Fruit fly (Drosophila melanogaster): Measurements from ENCODE around the gene Apl.

The Apl gene

DNA sequence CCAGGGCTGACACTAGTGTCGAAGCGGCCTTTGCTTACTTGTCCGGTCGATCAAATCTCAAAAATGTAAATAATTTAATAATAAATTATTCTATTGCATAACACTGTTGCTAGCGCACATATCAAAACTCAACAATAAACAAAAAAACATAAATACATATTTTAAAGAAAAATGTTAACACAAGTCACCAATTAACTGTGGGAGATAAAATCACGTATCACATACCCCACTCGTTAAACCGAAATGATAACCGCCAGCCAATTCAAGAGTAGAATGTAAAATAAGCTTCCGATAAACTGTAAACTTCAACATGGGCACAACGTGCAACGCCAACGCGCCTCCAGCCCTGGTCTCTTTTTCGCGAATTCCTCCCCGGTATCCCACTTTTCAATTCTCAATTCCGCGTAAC, 7.8 kb downstream of the Apl start, which contains the start of gene Arts (continued):
- no peak for TF ChIP-seq Tbp (GFP tag; optimal IDR thresholded peaks at IDR 0.05)
- no peak for TF ChIP-seq CG5953 (GFP tag; IDR thresholded peaks at IDR 0.05)
- no peak for TF ChIP-seq CG8944 (GFP tag; optimal IDR thresholded peaks at IDR 0.05)
- no peak for TF ChIP-seq CG34224 (GFP tag; IDR thresholded peaks at IDR 0.05; ENCODE audit: partially characterized antibody)
- TF ChIP-seq vfl (GFP tag; optimal IDR thresholded peaks at IDR 0.05), result no peak
- peak; percentile 34 for TF ChIP-seq Sox100B (GFP tag; optimal IDR thresholded peaks at IDR 0.05)
- TF ChIP-seq repo (GFP tag; optimal IDR thresholded peaks at IDR 0.05), result no peak
- TF ChIP-seq CG12744 (GFP tag; optimal IDR thresholded peaks at IDR 0.05), result no peak
- no peak for TF ChIP-seq Deaf1 (tag; optimal IDR thresholded peaks at IDR 0.05)
- no peak for TF ChIP-seq tll (GFP tag; optimal IDR thresholded peaks at IDR 0.05)
- TF ChIP-seq CG31441 (GFP tag; IDR thresholded peaks at IDR 0.05), result no peak
- TF ChIP-seq NfI (GFP tag; optimal IDR thresholded peaks at IDR 0.05), result no peak
- no peak for TF ChIP-seq CG17568 (GFP tag; optimal IDR thresholded peaks at IDR 0.05)
- TF ChIP-seq CG1792 (GFP tag; optimal IDR thresholded peaks at IDR 0.05), result no peak
- TF ChIP-seq CG9609 (GFP tag; optimal IDR thresholded peaks at IDR 0.05), result peak; percentile 22
- TF ChIP-seq knrl (GFP tag; IDR thresholded peaks at IDR 0.05; ENCODE audit: partially characterized antibody), result no peak
- TF ChIP-seq CG8359 (GFP tag; optimal IDR thresholded peaks at IDR 0.05; ENCODE audit: borderline replicate concordance), result no peak
- TF ChIP-seq Blimp-1 (GFP tag; optimal IDR thresholded peaks at IDR 0.05), result no peak
- no peak for TF ChIP-seq ap (GFP tag; IDR thresholded peaks at IDR 0.05)
- TF ChIP-seq CG3995 (GFP tag; optimal IDR thresholded peaks at IDR 0.05), result peak; percentile 91
- no peak for TF ChIP-seq tx (GFP tag; optimal IDR thresholded peaks at IDR 0.05)
- no peak for TF ChIP-seq trh (GFP tag; optimal IDR thresholded peaks at IDR 0.05)
- no peak for TF ChIP-seq NK7.1 (GFP tag; optimal IDR thresholded peaks at IDR 0.05)
- TF ChIP-seq CG2875 (GFP tag; optimal IDR thresholded peaks at IDR 0.05), result no peak
- TF ChIP-seq ATbp (GFP tag; optimal IDR thresholded peaks at IDR 0.05), result no peak
- TF ChIP-seq tin (GFP tag; optimal IDR thresholded peaks at IDR 0.05), result peak; percentile 8
- peak; percentile 56 for TF ChIP-seq CG10543 (GFP tag; optimal IDR thresholded peaks at IDR 0.05)
- TF ChIP-seq CG7987 (GFP tag; optimal IDR thresholded peaks at IDR 0.05), result no peak
- TF ChIP-seq peb (GFP tag; IDR thresholded peaks at IDR 0.05), result no peak
- TF ChIP-seq Six4 (GFP tag; optimal IDR thresholded peaks at IDR 0.05), result no peak
- TF ChIP-seq Lhr (GFP tag; optimal IDR thresholded peaks at IDR 0.05), result no peak
- no peak for TF ChIP-seq ranshi (GFP tag; IDR thresholded peaks at IDR 0.05)
- no peak for TF ChIP-seq CG11093 (GFP tag; IDR thresholded peaks at IDR 0.05)
- no peak for TF ChIP-seq CG6689 (GFP tag; IDR thresholded peaks at IDR 0.05)
- TF ChIP-seq CG9437 (GFP tag; optimal IDR thresholded peaks at IDR 0.05), result peak; percentile 20
- no peak for TF ChIP-seq D (optimal IDR thresholded peaks at IDR 0.05)
- TF ChIP-seq D (GFP tag; optimal IDR thresholded peaks at IDR 0.05), result no peak
- TF ChIP-seq Max (GFP tag; optimal IDR thresholded peaks at IDR 0.05), result peak; percentile 54
- peak; percentile 48 for TF ChIP-seq CG2116 (GFP tag; optimal IDR thresholded peaks at IDR 0.05)
- no peak for TF ChIP-seq inv (GFP tag; IDR thresholded peaks at IDR 0.05; ENCODE audit: partially characterized antibody)
- no peak for TF ChIP-seq Rfx (GFP tag; IDR thresholded peaks at IDR 0.05)
- no peak for TF ChIP-seq kni (GFP tag; optimal IDR thresholded peaks at IDR 0.05)
- no peak for TF ChIP-seq CG12769 (tag; optimal IDR thresholded peaks at IDR 0.05)
- no peak for TF ChIP-seq CG6765 (GFP tag; optimal IDR thresholded peaks at IDR 0.05)
- TF ChIP-seq luna (GFP tag; optimal IDR thresholded peaks at IDR 0.05), result no peak
- TF ChIP-seq ab (GFP tag; optimal IDR thresholded peaks at IDR 0.05), result no peak
- TF ChIP-seq Dll (GFP tag; IDR thresholded peaks at IDR 0.05; ENCODE audit: partially characterized antibody), result no peak
- TF ChIP-seq danr (GFP tag; IDR thresholded peaks at IDR 0.05), result no peak
- no peak for TF ChIP-seq wor (GFP tag; IDR thresholded peaks at IDR 0.05)
- no peak for TF ChIP-seq CG8089 (GFP tag; optimal IDR thresholded peaks at IDR 0.05)
- no peak for TF ChIP-seq Poxn (GFP tag; IDR thresholded peaks at IDR 0.05)
- no peak for TF ChIP-seq CG16779 (GFP tag; IDR thresholded peaks at IDR 0.05)

Data from whole organism, embryonic.